Worm (Caenorhabditis elegans) whole organism, L4 larva: ENCODE data around the gene C14C10.10.
A peak's percentile ranks its signal among the peaks of the same experiment; 100 is the strongest.

Source experiments
- D1046.2 ChIP-seq: fragments of 200-800 bp; sonication (Bioruptor generic); IDR thresholded peaks from 2 replicates; pipeline ENCODE4 v1.3.6; 2022; ENCODE audit warnings: missing genetic modification characterization, missing compliant biosample characterization
- F10B5.3 ChIP-seq: sonication (generic microtip); optimal IDR thresholded peaks from 2 replicates; lab custom pipeline; 2016; ENCODE audit warnings: mild to moderate bottlenecking, missing genetic modification characterization, missing compliant biosample characterization
- F26F4.8 ChIP-seq: fragments of 200-800 bp; sonication (Bioruptor generic); conservative IDR thresholded peaks from 2 replicates; pipeline ENCODE4 v1.3.6; 2022; ENCODE audit warnings: missing genetic modification characterization, missing compliant biosample characterization
- F37D6.2 ChIP-seq: sonication (generic microtip); optimal IDR thresholded peaks from 2 replicates; lab custom pipeline; 2016; ENCODE audit warnings: mild to moderate bottlenecking, missing genetic modification characterization, missing compliant biosample characterization
- Y105C5A.15 ChIP-seq: fragments of 200-800 bp; sonication (Bioruptor generic); IDR thresholded peaks from 2 replicates; pipeline ENCODE4 v1.3.6; 2022; ENCODE audit warnings: missing genetic modification characterization, missing compliant biosample characterization
- aha-1 ChIP-seq: fragments of 150-350 bp; peaks from one replicate; lab custom pipeline; 2014; ENCODE audit warnings: missing biosample characterization, missing genetic modification characterization
- aly-2 ChIP-seq: sonication (generic microtip); optimal IDR thresholded peaks from 2 replicates; lab custom pipeline; 2018; ENCODE audit warnings: missing biosample characterization, missing genetic modification characterization
- ama-1 ChIP-seq: fragments of 150-350 bp; optimal IDR thresholded peaks from 2 replicates; lab custom pipeline; 2014; ENCODE audit warnings: inconsistent platforms, mixed read lengths
- ceh-20 ChIP-seq: fragments of 200-800 bp; sonication (Bioruptor generic); IDR thresholded peaks from 2 replicates; pipeline ENCODE4 v1.3.6; 2022; ENCODE audit warnings: missing genetic modification reagents, missing genetic modification characterization, missing compliant biosample characterization
- daf-19 ChIP-seq: fragments of 200-800 bp; sonication (Bioruptor generic); conservative IDR thresholded peaks from 2 replicates; pipeline ENCODE4 v1.3.6; 2022; ENCODE audit warnings: missing genetic modification characterization, missing compliant biosample characterization
- dmd-6 ChIP-seq: fragments of 200-800 bp; sonication (Bioruptor generic); IDR thresholded peaks from 2 replicates; pipeline ENCODE4 v1.3.6; 2022; ENCODE audit warnings: missing genetic modification reagents, missing genetic modification characterization, missing compliant biosample characterization
- dve-1 ChIP-seq: sonication (generic microtip); optimal IDR thresholded peaks from 2 replicates; lab custom pipeline; 2017; ENCODE audit warnings: antibody characterized with exemption, mild to moderate bottlenecking, missing genetic modification characterization, missing compliant biosample characterization; ENCODE audit not compliant: insufficient read depth
- egl-27 ChIP-seq: sonication (generic microtip); optimal IDR thresholded peaks from 3 replicates; lab custom pipeline; 2017; ENCODE audit warnings: missing biosample characterization, missing genetic modification reagents, missing genetic modification characterization
- fos-1 ChIP-seq: fragments of 150-350 bp; optimal IDR thresholded peaks from 2 replicates; lab custom pipeline; 2014; ENCODE audit warnings: missing biosample characterization, missing genetic modification characterization
- gei-8 ChIP-seq: fragments of 200-800 bp; sonication (Bioruptor generic); optimal IDR thresholded peaks from 2 replicates; lab custom pipeline; 2018; ENCODE audit warnings: mild to moderate bottlenecking, missing genetic modification characterization, missing compliant biosample characterization
- hif-1 ChIP-seq, 2 experiments: sonication (generic microtip); optimal IDR thresholded peaks; 2 replicates each; lab custom pipeline; 2016 to 2017; ENCODE audit warnings: missing compliant biosample characterization in 2 of 2, missing genetic modification characterization in 2 of 2, missing genetic modification reagents in 2 of 2, missing genotype in 2 of 2, mild to moderate bottlenecking in 1 of 2
- hlh-11 ChIP-seq: fragments of 200-800 bp; sonication (Bioruptor generic); optimal IDR thresholded peaks from 2 replicates; lab custom pipeline; 2018; ENCODE audit warnings: mild to moderate bottlenecking, missing genetic modification characterization, missing compliant biosample characterization
- hlh-30 ChIP-seq: sonication (generic microtip); optimal IDR thresholded peaks from 2 replicates; lab custom pipeline; 2017; ENCODE audit warnings: antibody characterized with exemption, mild to moderate bottlenecking, missing genetic modification characterization, missing compliant biosample characterization; ENCODE audit not compliant: insufficient read depth
- hmg-1.1 ChIP-seq: fragments of 200-800 bp; sonication (Bioruptor generic); IDR thresholded peaks from 2 replicates; pipeline ENCODE4 v1.3.6; 2022; ENCODE audit warnings: missing genetic modification reagents, missing genetic modification characterization, missing compliant biosample characterization
- lin-1 ChIP-seq: fragments of 200-800 bp; sonication (Bioruptor generic); IDR thresholded peaks from 2 replicates; pipeline ENCODE4 v1.3.6; 2022; ENCODE audit warnings: missing genetic modification reagents, missing genetic modification characterization, missing compliant biosample characterization
- lin-15B ChIP-seq: fragments of 150-350 bp; sonication (generic microtip); optimal IDR thresholded peaks from 3 replicates; lab custom pipeline; 2014; ENCODE audit warnings: missing biosample characterization, missing genetic modification characterization
- lsy-2 ChIP-seq, 2 experiments: fragments of 150-350 bp in 1 of 2; sonication (generic microtip) in 1 of 2; optimal IDR thresholded peaks; 2 replicates each; lab custom pipeline; 2014 to 2017; ENCODE audit warnings: missing biosample characterization in 2 of 2, missing genetic modification characterization in 2 of 2
- madf-5 ChIP-seq, 2 experiments: fragments of 200-800 bp; sonication (Bioruptor generic); IDR thresholded peaks; 2 replicates each; pipeline ENCODE4 v1.3.6; 2022; ENCODE audit warnings: missing compliant biosample characterization in 2 of 2, missing genetic modification characterization in 2 of 2
- mdl-1 ChIP-seq, 2 experiments: fragments of 150-350 bp in 1 of 2; sonication (generic microtip) in 1 of 2; optimal IDR thresholded peaks; 2 replicates each; lab custom pipeline; 2014 to 2017; ENCODE audit warnings: missing biosample characterization in 2 of 2, missing genetic modification characterization in 2 of 2
- mep-1 ChIP-seq: fragments of 150-350 bp; sonication (generic microtip); optimal IDR thresholded peaks from 3 replicates; lab custom pipeline; 2014; ENCODE audit warnings: missing biosample characterization, missing genetic modification characterization
- mxl-3 ChIP-seq: fragments of 200-800 bp; sonication (Bioruptor generic); optimal IDR thresholded peaks from 2 replicates; lab custom pipeline; 2018; ENCODE audit warnings: mild to moderate bottlenecking, missing genetic modification characterization, missing compliant biosample characterization
- nhr-10 ChIP-seq: fragments of 150-350 bp; optimal IDR thresholded peaks from 2 replicates; lab custom pipeline; 2014; ENCODE audit warnings: missing biosample characterization, missing genetic modification characterization
- nhr-102 ChIP-seq: sonication (generic microtip); optimal IDR thresholded peaks from 2 replicates; lab custom pipeline; 2016; ENCODE audit warnings: mild to moderate bottlenecking, missing genetic modification characterization, moderate library complexity, missing compliant biosample characterization
- nhr-11 ChIP-seq: fragments of 150-350 bp; optimal IDR thresholded peaks from 2 replicates; lab custom pipeline; 2014; ENCODE audit warnings: missing biosample characterization, missing genetic modification characterization
- nhr-111 ChIP-seq: fragments of 200-800 bp; sonication (Bioruptor generic); optimal IDR thresholded peaks from 2 replicates; lab custom pipeline; 2018; ENCODE audit warnings: mild to moderate bottlenecking, missing genetic modification characterization, missing compliant biosample characterization
- nhr-237 ChIP-seq: sonication (generic microtip); optimal IDR thresholded peaks from 2 replicates; lab custom pipeline; 2017; ENCODE audit warnings: missing biosample characterization, missing genetic modification characterization
- nhr-28 ChIP-seq: fragments of 150-350 bp; optimal IDR thresholded peaks from 2 replicates; lab custom pipeline; 2014; ENCODE audit warnings: missing biosample characterization, missing genetic modification characterization
- nhr-41 ChIP-seq: fragments of 200-800 bp; sonication (Bioruptor generic); IDR thresholded peaks from 2 replicates; pipeline ENCODE4 v1.3.6; 2022; ENCODE audit warnings: missing genetic modification reagents, missing genetic modification characterization, missing compliant biosample characterization
- nhr-48 ChIP-seq: sonication (generic microtip); optimal IDR thresholded peaks from 2 replicates; lab custom pipeline; 2016; ENCODE audit warnings: mild to moderate bottlenecking, missing genetic modification characterization, missing compliant biosample characterization
- nhr-6 ChIP-seq: fragments of 150-350 bp; optimal IDR thresholded peaks from 2 replicates; lab custom pipeline; 2014; ENCODE audit warnings: missing biosample characterization, missing genetic modification characterization
- php-3 ChIP-seq: fragments of 200-800 bp; sonication (Bioruptor generic); IDR thresholded peaks from 2 replicates; pipeline ENCODE4 v1.3.6; 2022; ENCODE audit warnings: missing genetic modification reagents, missing genetic modification characterization, missing compliant biosample characterization
- pqm-1 ChIP-seq: sonication (generic microtip); optimal IDR thresholded peaks from 2 replicates; lab custom pipeline; 2017; ENCODE audit warnings: missing biosample characterization, missing genetic modification characterization
- rbr-2 ChIP-seq: sonication (generic microtip); optimal IDR thresholded peaks from 2 replicates; lab custom pipeline; 2016; ENCODE audit warnings: missing genotype, missing genetic modification characterization, missing compliant biosample characterization
- set-16 ChIP-seq: fragments of 200-800 bp; sonication (Bioruptor generic); IDR thresholded peaks from 2 replicates; pipeline ENCODE4 v1.3.6; 2022; ENCODE audit warnings: missing genetic modification reagents, missing genetic modification characterization, missing compliant biosample characterization
- skn-1 ChIP-seq: fragments of 150-350 bp; optimal IDR thresholded peaks from 2 replicates; lab custom pipeline; 2014; ENCODE audit warnings: missing biosample characterization, missing genetic modification characterization
- snpc-4 ChIP-seq: fragments of 150-350 bp; optimal IDR thresholded peaks from 2 replicates; lab custom pipeline; 2014; ENCODE audit warnings: missing biosample characterization, missing genetic modification characterization
- tra-1 ChIP-seq: fragments of 200-800 bp; sonication (Bioruptor generic); IDR thresholded peaks from 2 replicates; pipeline ENCODE4 v1.3.6; 2022; ENCODE audit warnings: missing genetic modification reagents, missing genetic modification characterization, missing compliant biosample characterization
- unc-39 ChIP-seq: sonication (generic microtip); optimal IDR thresholded peaks from 2 replicates; lab custom pipeline; 2017; ENCODE audit warnings: missing biosample characterization, missing genetic modification characterization
- unc-62 ChIP-seq, 3 experiments: fragments of 150-350 bp in 1 of 3; sonication (generic microtip); optimal IDR thresholded peaks in 2 of 3; peaks in 1 of 3; 1 replicate in 1 of 3; 2 replicates in 2 of 3; lab custom pipeline; 2014 to 2017; ENCODE audit warnings: missing biosample characterization in 3 of 3, missing genetic modification characterization in 3 of 3, missing genetic modification reagents in 3 of 3, missing genotype in 1 of 3
- zag-1 ChIP-seq: fragments of 150-350 bp; optimal IDR thresholded peaks from 2 replicates; lab custom pipeline; 2014; ENCODE audit warnings: missing biosample characterization, missing genetic modification characterization
- zfp-2 ChIP-seq: sonication (generic microtip); optimal IDR thresholded peaks from 2 replicates; lab custom pipeline; 2016; ENCODE audit warnings: mild to moderate bottlenecking, missing genetic modification characterization, missing compliant biosample characterization
- zip-11 ChIP-seq: fragments of 200-800 bp; sonication (Bioruptor generic); IDR thresholded peaks from 2 replicates; pipeline ENCODE4 v1.3.6; 2022; ENCODE audit warnings: missing genetic modification characterization, missing compliant biosample characterization
- ztf-7 ChIP-seq: fragments of 150-350 bp; optimal IDR thresholded peaks from 2 replicates; lab custom pipeline; 2014; ENCODE audit warnings: missing biosample characterization, missing genetic modification characterization

C14C10.10 gene

DNA sequence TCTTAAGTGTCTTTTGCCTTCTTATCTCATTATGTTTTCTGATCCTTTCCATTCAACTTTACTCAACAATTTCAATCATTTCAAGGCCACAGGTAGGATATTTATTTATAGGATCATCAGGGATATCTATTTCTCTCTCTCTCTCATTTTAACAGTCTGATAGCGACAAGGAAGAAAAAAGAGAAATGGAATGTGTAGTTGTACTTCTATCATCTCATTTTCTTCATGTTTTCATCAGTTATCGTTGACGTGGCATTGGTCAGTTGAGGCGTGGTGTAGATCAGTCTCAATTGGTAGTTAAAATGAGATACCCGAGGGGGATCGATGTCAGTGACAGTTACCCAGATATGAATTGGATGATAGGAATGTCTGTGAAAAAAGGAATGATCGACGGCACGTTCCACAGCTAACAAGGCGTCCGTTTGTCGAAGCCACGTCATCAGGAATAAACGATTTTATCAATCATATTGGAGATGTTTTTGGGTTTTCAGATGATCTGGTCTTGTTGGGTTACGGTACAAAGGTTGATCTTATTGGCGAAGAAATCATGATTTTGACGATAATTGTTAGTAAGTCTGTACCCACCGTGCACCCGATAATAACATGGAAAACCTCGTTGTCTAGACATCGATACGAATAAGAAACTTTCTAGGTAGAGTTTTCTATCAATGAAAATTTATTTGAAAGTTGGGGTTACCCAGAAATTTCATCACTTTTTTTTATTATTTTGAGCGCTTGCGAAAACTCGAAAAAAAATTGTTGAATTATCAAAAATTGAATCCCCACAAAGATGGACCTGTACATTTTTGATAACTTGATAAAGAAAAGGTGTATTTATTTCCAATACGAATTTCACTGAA, 44.5 kb downstream of the C14C10.10 start:
- TF ChIP-seq hlh-30 (peak; percentile 37), zip-11 (no peak), egl-27 (no peak), Y105C5A.15 (GFP tag; lab: Robert Waterston, UW) (no peak), F37D6.2 (tag; lab: Kevin White, UChicago) (no peak), nhr-11 (tag; lab: Kevin White, UChicago) (no peak), ztf-7 (tag; lab: Kevin White, UChicago) (no peak), nhr-41 (no peak), unc-62 (GFP tag; optimal IDR thresholded peaks at IDR 0.05 in 1 of 2; lab: Kevin White, UChicago) (peak in 1 of 2 experiments; percentile 88), unc-62 (tag; optimal IDR thresholded peaks at IDR 0.05; lab: Kevin White, UChicago) (no peak), dve-1 (tag; lab: Kevin White, UChicago) (peak; percentile 12), nhr-28 (tag; lab: Kevin White, UChicago) (peak; percentile 90), nhr-111 (GFP tag; lab: Kevin White, UChicago) (no peak), snpc-4 (no peak), nhr-237 (no peak), ama-1 (peak; percentile 69), mxl-3 (GFP tag; lab: Kevin White, UChicago) (peak; percentile 4), aly-2 (tag; lab: Kevin White, UChicago) (no peak), nhr-48 (tag; lab: Kevin White, UChicago) (peak; percentile 33), nhr-10 (tag; lab: Kevin White, UChicago) (no peak), zfp-2 (no peak), D1046.2 (GFP tag; lab: Robert Waterston, UW) (no peak), set-16 (no peak), rbr-2 (no peak), aha-1 (tag; lab: Kevin White, UChicago) (peak; percentile 45), mdl-1 (tag; optimal IDR thresholded peaks at IDR 0.05; lab: Kevin White, UChicago) (peak in 1 of 2 experiments; percentile 70), pqm-1 (tag; lab: Kevin White, UChicago) (no peak), gei-8 (GFP tag; lab: Kevin White, UChicago) (no peak), nhr-102 (tag; lab: Kevin White, UChicago) (no peak), unc-39 (tag; lab: Kevin White, UChicago) (no peak), hlh-11 (tag; lab: Kevin White, UChicago) (peak; percentile 41), nhr-6 (tag; lab: Kevin White, UChicago) (peak; percentile 46)

- TF ChIP-seq ceh-20 (GFP tag; lab: Robert Waterston, UW) (peak; percentile 24; the same call in 1 of the 2 replicates), ama-1 (no peak), php-3 (GFP tag; lab: Robert Waterston, UW) (no peak), daf-19 (GFP tag; lab: Robert Waterston, UW) (no peak), F37D6.2 (tag; lab: Kevin White, UChicago) (no peak), skn-1 (tag; lab: Kevin White, UChicago) (no peak), nhr-6 (tag; lab: Kevin White, UChicago) (no peak), dmd-6 (GFP tag; lab: Robert Waterston, UW) (peak; percentile 56), hmg-1.1 (GFP tag; lab: Robert Waterston, UW) (no peak), fos-1 (tag; lab: Kevin White, UChicago) (no peak), lsy-2 (tag; optimal IDR thresholded peaks at IDR 0.05; lab: Kevin White, UChicago) (peak in 1 of 2 experiments; percentile 38), madf-5 (GFP tag; IDR thresholded peaks at IDR 0.05; lab: Robert Waterston, UW) (no peak), set-16 (0 out of 2 replicates have a peak, but pooled peaks have one; percentile 16), tra-1 (GFP tag; lab: Robert Waterston, UW) (0 out of 2 replicates have a peak, but pooled peaks have one; percentile 19), mep-1 (tag; lab: Kevin White, UChicago) (peak; percentile 19), unc-39 (tag; lab: Kevin White, UChicago) (no peak), mxl-3 (GFP tag; lab: Kevin White, UChicago) (peak; percentile 41), zfp-2 (no peak), hlh-30 (peak; percentile 79), mdl-1 (tag; optimal IDR thresholded peaks at IDR 0.05; lab: Kevin White, UChicago) (peak; percentile 34 to 82), hif-1 (tag; optimal IDR thresholded peaks at IDR 0.05; lab: Kevin White, UChicago) (no peak), aha-1 (tag; lab: Kevin White, UChicago) (peak; percentile 83), F10B5.3 (no peak), zag-1 (no peak), F26F4.8 (GFP tag; lab: Robert Waterston, UW) (no peak), lin-15B (tag; lab: Kevin White, UChicago) (no peak), lin-1 (no peak)
Measured at ce11 chrV:12553286-12553725, 45.6 kb downstream of the C14C10.10 start.
